Fruit fly (Drosophila melanogaster) whole organism, embryonic: Measurements from ENCODE around the gene Parg.
A peak's percentile ranks its signal among the peaks of the same experiment; 100 is the strongest.

Source experiments
- Adf1 ChIP-seq: fragments of 200-800 bp; sonication (Bioruptor generic); IDR thresholded peaks from 2 replicates; pipeline ENCODE4 v1.3.6; 2022; ENCODE audit warnings: missing biosample characterization, missing genetic modification characterization
- CG10209 ChIP-seq: fragments of 200-800 bp; sonication (Bioruptor generic); optimal IDR thresholded peaks from 3 replicates; lab custom pipeline; 2017; ENCODE audit warnings: missing biosample characterization, mild to moderate bottlenecking, missing genetic modification characterization, missing genetic modification reagents
- CG10267 ChIP-seq: fragments of 200-800 bp; sonication (Bioruptor generic); optimal IDR thresholded peaks from 2 replicates; lab custom pipeline; 2018; ENCODE audit warnings: missing biosample characterization, mild to moderate bottlenecking, missing genetic modification characterization, moderate library complexity
- CG10321 ChIP-seq: fragments of 200-800 bp; sonication (Bioruptor generic); IDR thresholded peaks from 2 replicates; pipeline ENCODE4 v1.3.6; 2022; ENCODE audit warnings: missing biosample characterization, missing genetic modification characterization
- CG11504 ChIP-seq: fragments of 200-800 bp; sonication (Bioruptor generic); optimal IDR thresholded peaks from 3 replicates; lab custom pipeline; 2019; ENCODE audit warnings: missing biosample characterization, mild to moderate bottlenecking, missing genetic modification characterization, moderate library complexity
- CG13123 ChIP-seq: fragments of 200-800 bp; sonication (Bioruptor generic); optimal IDR thresholded peaks from 2 replicates; lab custom pipeline; 2016; ENCODE audit warnings: missing biosample characterization, missing genetic modification characterization
- CG15073 ChIP-seq: fragments of 200-800 bp; sonication (Bioruptor generic); optimal IDR thresholded peaks from 2 replicates; lab custom pipeline; 2016; ENCODE audit warnings: missing biosample characterization, missing genetic modification characterization
- CG1529 ChIP-seq: fragments of 200-800 bp; sonication (Bioruptor generic); optimal IDR thresholded peaks from 3 replicates; lab custom pipeline; 2018; ENCODE audit warnings: missing biosample characterization, missing genetic modification characterization
- CG1603 ChIP-seq: fragments of 200-800 bp; sonication (Bioruptor generic); optimal IDR thresholded peaks from 2 replicates; lab custom pipeline; 2019; ENCODE audit warnings: missing biosample characterization, mild to moderate bottlenecking, missing genetic modification characterization, moderate library complexity
- CG17568 ChIP-seq: fragments of 200-800 bp; sonication (Bioruptor generic); optimal IDR thresholded peaks from 2 replicates; lab custom pipeline; 2018; ENCODE audit warnings: missing biosample characterization, mild to moderate bottlenecking, missing genetic modification characterization, moderate library complexity
- CG18476 ChIP-seq: fragments of 200-800 bp; sonication (Bioruptor generic); optimal IDR thresholded peaks from 2 replicates; lab custom pipeline; 2016; ENCODE audit warnings: missing biosample characterization, mild to moderate bottlenecking, missing genetic modification characterization
- CG2712 ChIP-seq: fragments of 200-800 bp; optimal IDR thresholded peaks from 3 replicates; lab custom pipeline; 2019; ENCODE audit warnings: missing biosample characterization, mild to moderate bottlenecking, missing genetic modification characterization, moderate library complexity
- CG30403 ChIP-seq: fragments of 200-800 bp; sonication (Bioruptor generic); optimal IDR thresholded peaks from 3 replicates; lab custom pipeline; 2016; ENCODE audit warnings: missing biosample characterization, missing genetic modification characterization
- CG34422 ChIP-seq: fragments of 200-800 bp; sonication (Bioruptor generic); IDR thresholded peaks from 3 replicates; pipeline ENCODE4 v1.3.6; 2022; ENCODE audit warnings: missing biosample characterization, missing genetic modification characterization
- CG3726 ChIP-seq: fragments of 200-800 bp; sonication (Bioruptor generic); IDR thresholded peaks from 3 replicates; pipeline ENCODE4, ENCODE4 v1.3.6; 2022; ENCODE audit warnings: missing biosample characterization, missing genetic modification characterization
- CG4360 ChIP-seq: fragments of 200-800 bp; sonication (Bioruptor generic); IDR thresholded peaks from 2 replicates; pipeline ENCODE4 v1.3.6; 2022; ENCODE audit warnings: missing biosample characterization, missing genetic modification characterization
- CG4617 ChIP-seq: fragments of 200-800 bp; sonication (Bioruptor generic); optimal IDR thresholded peaks from 3 replicates; lab custom pipeline; 2016; ENCODE audit warnings: missing biosample characterization, missing genetic modification characterization, borderline replicate concordance
- CG5245 ChIP-seq: fragments of 200-800 bp; sonication (Bioruptor generic); optimal IDR thresholded peaks from 3 replicates; lab custom pipeline; 2016; ENCODE audit warnings: missing biosample characterization, missing genetic modification characterization
- CG6254 ChIP-seq: fragments of 200-800 bp; sonication (Bioruptor generic); optimal IDR thresholded peaks from 3 replicates; lab custom pipeline; 2017; ENCODE audit warnings: mild to moderate bottlenecking, missing biosample characterization, missing genetic modification reagents, missing genetic modification characterization
- CG6272 ChIP-seq: fragments of 200-800 bp; sonication (Bioruptor generic); IDR thresholded peaks from 2 replicates; pipeline ENCODE4 v1.3.6; 2022; ENCODE audit warnings: missing biosample characterization, missing genetic modification characterization
- CG6654 ChIP-seq: fragments of 200-800 bp; sonication (Bioruptor generic); optimal IDR thresholded peaks from 2 replicates; lab custom pipeline; 2017; ENCODE audit warnings: missing biosample characterization, mild to moderate bottlenecking, missing genetic modification characterization
- CG6765 ChIP-seq: fragments of 200-800 bp; sonication (Bioruptor generic); optimal IDR thresholded peaks from 3 replicates; lab custom pipeline; 2017; ENCODE audit warnings: missing biosample characterization, mild to moderate bottlenecking, missing genetic modification characterization
- CG8388 ChIP-seq: fragments of 200-800 bp; sonication (Bioruptor generic); optimal IDR thresholded peaks from 2 replicates; lab custom pipeline; 2019; ENCODE audit warnings: missing biosample characterization, mild to moderate bottlenecking, missing genetic modification characterization, moderate library complexity
- CG8944 ChIP-seq: fragments of 200-800 bp; sonication (Bioruptor generic); optimal IDR thresholded peaks from 3 replicates; lab custom pipeline; 2016; ENCODE audit warnings: missing biosample characterization, missing genetic modification characterization
- Camta ChIP-seq: fragments of 200-800 bp; sonication (Bioruptor generic); optimal IDR thresholded peaks from 2 replicates; lab custom pipeline; 2016; ENCODE audit warnings: missing biosample characterization, missing genetic modification characterization
- D ChIP-seq, 2 experiments: fragments of 200-800 bp in 1 of 2; fragments of >200 bp in 1 of 2; sonication (Bioruptor generic) in 1 of 2; optimal IDR thresholded peaks; 2 replicates in 1 of 2; 3 replicates in 1 of 2; lab custom pipeline; 2017; ENCODE audit warnings: mild to moderate bottlenecking in 1 of 2, missing biosample characterization in 1 of 2, missing genetic modification characterization in 1 of 2, missing genetic modification reagents in 1 of 2
- Ets65A ChIP-seq: fragments of 200-800 bp; sonication (Bioruptor generic); peaks from one replicate; lab custom pipeline; 2016; ENCODE audit warnings: missing biosample characterization, missing genetic modification characterization
- Hand ChIP-seq: fragments of 200-800 bp; sonication (Bioruptor generic); optimal IDR thresholded peaks from 2 replicates; lab custom pipeline; 2017; ENCODE audit warnings: mild to moderate bottlenecking, missing biosample characterization, missing genetic modification reagents, missing genetic modification characterization
- HmgD ChIP-seq: fragments of 200-800 bp; sonication (Bioruptor generic); optimal IDR thresholded peaks from 3 replicates; lab custom pipeline; 2016; ENCODE audit warnings: missing biosample characterization, missing genetic modification characterization
- Meics ChIP-seq: fragments of 200-800 bp; sonication (Bioruptor generic); optimal IDR thresholded peaks from 2 replicates; lab custom pipeline; 2017; ENCODE audit warnings: missing biosample characterization, mild to moderate bottlenecking, missing genetic modification characterization
- Mes4 ChIP-seq: fragments of 200-800 bp; sonication (Bioruptor generic); optimal IDR thresholded peaks from 2 replicates; lab custom pipeline; 2016; ENCODE audit warnings: missing biosample characterization, missing genetic modification characterization
- Myb ChIP-seq: fragments of 200-800 bp; sonication (Bioruptor generic); optimal IDR thresholded peaks from 2 replicates; lab custom pipeline; 2016; ENCODE audit warnings: missing biosample characterization, missing genetic modification characterization
- Nf-YB ChIP-seq: fragments of 200-800 bp; sonication (Bioruptor generic); optimal IDR thresholded peaks from 3 replicates; lab custom pipeline; 2019; ENCODE audit warnings: missing biosample characterization, mild to moderate bottlenecking, missing genetic modification characterization, moderate library complexity
- ab ChIP-seq: fragments of 200-800 bp; sonication (Bioruptor generic); optimal IDR thresholded peaks from 2 replicates; lab custom pipeline; 2016; ENCODE audit warnings: missing biosample characterization, missing genetic modification characterization
- amos ChIP-seq: fragments of 200-800 bp; sonication (Bioruptor generic); IDR thresholded peaks from 2 replicates; pipeline ENCODE4 v1.3.6; 2022; ENCODE audit warnings: missing biosample characterization, missing genetic modification characterization; ENCODE audit not compliant: partially characterized antibody
- ara ChIP-seq: fragments of 200-800 bp; sonication (Bioruptor generic); IDR thresholded peaks from 2 replicates; pipeline ENCODE4 v1.3.6; 2022; ENCODE audit warnings: missing biosample characterization, missing genetic modification characterization
- bab2 ChIP-seq: fragments of 200-800 bp; sonication (Bioruptor generic); optimal IDR thresholded peaks from 2 replicates; lab custom pipeline; 2016; ENCODE audit warnings: missing biosample characterization, missing genetic modification characterization
- bowl ChIP-seq: fragments of 200-800 bp; sonication (Bioruptor generic); IDR thresholded peaks from 2 replicates; pipeline ENCODE4 v1.3.6; 2022; ENCODE audit warnings: missing biosample characterization, missing genetic modification characterization
- crc ChIP-seq: fragments of 200-800 bp; sonication (Bioruptor generic); optimal IDR thresholded peaks from 2 replicates; lab custom pipeline; 2016; ENCODE audit warnings: missing biosample characterization, missing genetic modification characterization
- dati ChIP-seq: fragments of 200-800 bp; sonication (Bioruptor generic); IDR thresholded peaks from 2 replicates; pipeline ENCODE4 v1.3.6; 2022; ENCODE audit warnings: missing biosample characterization, missing genetic modification characterization
- esg ChIP-seq: fragments of 200-800 bp; sonication (Bioruptor generic); conservative IDR thresholded peaks from 2 replicates; pipeline ENCODE4 v1.3.6; 2022; ENCODE audit warnings: missing biosample characterization, missing genetic modification characterization
- exex ChIP-seq: fragments of 200-800 bp; sonication (Bioruptor generic); optimal IDR thresholded peaks from 4 replicates; lab custom pipeline; 2018; ENCODE audit warnings: missing biosample characterization, mild to moderate bottlenecking, missing genetic modification characterization, moderate library complexity
- grn ChIP-seq: fragments of 200-800 bp; sonication (Bioruptor generic); optimal IDR thresholded peaks from 3 replicates; lab custom pipeline; 2017; ENCODE audit warnings: missing biosample characterization, missing genetic modification characterization
- luna ChIP-seq: fragments of 200-800 bp; sonication (Bioruptor generic); optimal IDR thresholded peaks from 2 replicates; lab custom pipeline; 2016; ENCODE audit warnings: missing biosample characterization, missing genetic modification characterization
- org-1 ChIP-seq: fragments of 200-800 bp; sonication (Bioruptor generic); optimal IDR thresholded peaks from 2 replicates; lab custom pipeline; 2017; ENCODE audit warnings: missing biosample characterization, missing genetic modification characterization
- pum ChIP-seq: fragments of 200-800 bp; sonication (Bioruptor generic); optimal IDR thresholded peaks from 2 replicates; lab custom pipeline; 2016; ENCODE audit warnings: missing biosample characterization, missing genetic modification characterization
- sqz ChIP-seq: fragments of 200-800 bp; sonication (Bioruptor generic); optimal IDR thresholded peaks from 3 replicates; lab custom pipeline; 2018; ENCODE audit warnings: missing biosample characterization, mild to moderate bottlenecking, missing genetic modification characterization
- tio ChIP-seq: fragments of 200-800 bp; sonication (Bioruptor generic); optimal IDR thresholded peaks from 2 replicates; lab custom pipeline; 2017; ENCODE audit warnings: missing biosample characterization, missing genetic modification characterization, inconsistent platforms
- trh ChIP-seq: fragments of 200-800 bp; sonication (Bioruptor generic); optimal IDR thresholded peaks from 2 replicates; lab custom pipeline; 2016; ENCODE audit warnings: missing biosample characterization, missing genetic modification characterization

The Parg gene

dm6 chrX:3693989-3694769 lies 22.9 kb upstream of the Parg start (continued):
- TF ChIP-seq Hand (GFP tag; lab: Kevin White, UChicago) (no peak), CG4617 (GFP tag; lab: Kevin White, UChicago) (no peak), grn (no peak), CG1603 (tag; lab: Kevin White, UChicago) (peak; percentile 45), trh (GFP tag; lab: Kevin White, UChicago) (no peak), CG8388 (GFP tag; lab: Kevin White, UChicago) (peak; percentile 44), ab (GFP tag; lab: Kevin White, UChicago) (no peak), CG18476 (GFP tag; lab: Kevin White, UChicago) (peak; percentile 42), CG4360 (GFP tag; lab: Robert Waterston, UW) (0 out of 2 replicates have a peak, but pooled peaks have one; percentile 5), CG10209 (peak; percentile 60), sqz (GFP tag; lab: Kevin White, UChicago) (no peak), CG6272 (no peak), CG34422 (no peak), CG15073 (GFP tag; lab: Kevin White, UChicago) (peak; percentile 72), Ets65A (peak; percentile 89), amos (no peak), org-1 (GFP tag; lab: Kevin White, UChicago) (peak; percentile 51), Mes4 (GFP tag; lab: Kevin White, UChicago) (peak; percentile 2), CG17568 (GFP tag; lab: Kevin White, UChicago) (no peak), CG3726 (GFP tag; lab: Robert Waterston, UW) (no peak), D (optimal IDR thresholded peaks at IDR 0.05; lab: Kevin White, UChicago) (no peak), D (GFP tag; optimal IDR thresholded peaks at IDR 0.05; lab: Kevin White, UChicago) (peak; percentile 58), HmgD (GFP tag; lab: Kevin White, UChicago) (no peak), dati (no peak), Meics (GFP tag; lab: Kevin White, UChicago) (peak; percentile 57), CG5245 (GFP tag; lab: Kevin White, UChicago) (peak; percentile 21), CG8944 (GFP tag; lab: Kevin White, UChicago) (peak; percentile 8), CG6254 (peak; percentile 51), Nf-YB (GFP tag; lab: Kevin White, UChicago) (peak; percentile 47), Myb (no peak), CG30403 (GFP tag; lab: Kevin White, UChicago) (peak; percentile 71), CG11504 (peak; percentile 74), Adf1 (no peak), CG10321 (GFP tag; lab: Robert Waterston, UW) (no peak), crc (GFP tag; lab: Kevin White, UChicago) (peak; percentile 7), Camta (peak; percentile 47), CG1529 (GFP tag; lab: Kevin White, UChicago) (peak; percentile 58), exex (tag; lab: Kevin White, UChicago) (peak; percentile 26), pum (GFP tag; lab: Kevin White, UChicago) (peak; percentile 26), CG6765 (GFP tag; lab: Kevin White, UChicago) (no peak), CG10267 (tag; lab: Kevin White, UChicago) (peak; percentile 49), luna (GFP tag; lab: Kevin White, UChicago) (no peak), CG6654 (GFP tag; lab: Kevin White, UChicago) (no peak), ara (GFP tag; lab: Robert Waterston, UW) (no peak), esg (peak; percentile 15; the same call in 1 of the 2 replicates), tio (GFP tag; lab: Kevin White, UChicago) (peak; percentile 64), CG2712 (peak; percentile 65), bab2 (GFP tag; lab: Kevin White, UChicago) (no peak), CG13123 (GFP tag; lab: Kevin White, UChicago) (no peak), bowl (GFP tag; lab: Robert Waterston, UW) (no peak)
